Worm (Caenorhabditis elegans) whole organism, early embryonic: ENCODE results near the gene T07D3.9.

Experiments used
- B0310.2 ChIP-seq: sonication (generic microtip); optimal IDR thresholded peaks from 2 replicates; lab custom pipeline; 2016; ENCODE audit warnings: mild to moderate bottlenecking, missing genetic modification characterization, missing compliant biosample characterization
- F13C5.2 ChIP-seq: sonication (generic microtip); optimal IDR thresholded peaks from 2 replicates; lab custom pipeline; 2017; ENCODE audit warnings: mild to moderate bottlenecking, missing genetic modification characterization, inconsistent platforms, missing compliant biosample characterization
- aly-1 ChIP-seq: sonication (generic microtip); optimal IDR thresholded peaks from 2 replicates; lab custom pipeline; 2016; ENCODE audit warnings: missing genetic modification characterization, missing compliant biosample characterization
- ama-1 ChIP-seq: fragments of 150-350 bp; optimal IDR thresholded peaks from 2 replicates; lab custom pipeline; 2014
- ceh-13 ChIP-seq: fragments of 200-800 bp; sonication (Bioruptor generic); optimal IDR thresholded peaks from 2 replicates; lab custom pipeline; 2018; ENCODE audit warnings: mild to moderate bottlenecking, missing genetic modification characterization, missing compliant biosample characterization
- ceh-36 ChIP-seq: sonication (generic microtip); optimal IDR thresholded peaks from 2 replicates; lab custom pipeline; 2016; ENCODE audit warnings: missing genetic modification characterization, inconsistent platforms, missing compliant biosample characterization
- ets-7 ChIP-seq: sonication (generic microtip); optimal IDR thresholded peaks from 2 replicates; lab custom pipeline; 2016; ENCODE audit warnings: missing genotype, missing genetic modification characterization, missing compliant biosample characterization
- flt-1 ChIP-seq: fragments of 200-800 bp; sonication (Bioruptor generic); IDR thresholded peaks from 2 replicates; pipeline ENCODE4 v1.3.6; 2022; ENCODE audit warnings: missing genetic modification characterization, missing compliant biosample characterization
- hmg-4 ChIP-seq: fragments of 200-800 bp; sonication (Bioruptor generic); optimal IDR thresholded peaks from 2 replicates; lab custom pipeline; 2018; ENCODE audit warnings: mild to moderate bottlenecking, missing genetic modification characterization, missing compliant biosample characterization
- pes-1 ChIP-seq: fragments of 200-800 bp; sonication (Bioruptor generic); IDR thresholded peaks from 2 replicates; pipeline ENCODE4 v1.3.6; 2022; ENCODE audit warnings: missing genetic modification reagents, missing genetic modification characterization, missing compliant biosample characterization
- scrt-1 ChIP-seq: fragments of 200-800 bp; sonication (Bioruptor generic); IDR thresholded peaks from 2 replicates; pipeline ENCODE4 v1.3.6; 2022; ENCODE audit warnings: missing genetic modification characterization, missing compliant biosample characterization
- tbx-11 ChIP-seq: fragments of 200-800 bp; sonication (Bioruptor generic); IDR thresholded peaks from 2 replicates; pipeline ENCODE4 v1.3.6; 2022; ENCODE audit warnings: missing genetic modification characterization, missing compliant biosample characterization
- tbx-37 ChIP-seq: fragments of 200-800 bp; sonication (Bioruptor generic); conservative IDR thresholded peaks from 2 replicates; pipeline ENCODE4 v1.3.6; 2022; ENCODE audit warnings: missing genetic modification reagents, missing genetic modification characterization, missing compliant biosample characterization

DNA sequence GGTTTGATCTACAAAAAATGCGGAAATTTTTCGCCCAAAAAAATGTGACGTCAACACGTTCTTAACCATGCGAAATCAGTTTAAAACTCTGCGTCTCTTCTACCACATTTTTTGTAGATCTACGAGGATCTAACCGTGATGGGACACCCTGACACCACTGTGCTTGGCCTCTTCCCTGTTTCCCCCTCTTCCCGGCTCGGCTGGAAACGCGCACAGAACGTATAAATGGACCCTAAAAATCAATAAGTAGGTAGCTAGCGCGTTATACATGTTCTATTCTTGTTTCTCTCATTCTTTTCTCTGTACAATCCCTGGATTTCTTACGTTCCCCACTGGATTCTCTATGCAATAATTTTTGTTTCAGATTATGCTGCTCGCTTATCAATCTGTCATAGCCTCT is 22.8 kb upstream of the T07D3.9 start, which contains the start of gene fbxc-28:
- TF ChIP-seq ets-7 (tag; lab: Kevin White, UChicago) (no peak), tbx-11 (GFP tag; lab: Robert Waterston, UW) (no peak), flt-1 (GFP tag; lab: Robert Waterston, UW) (no peak), ceh-13 (GFP tag; lab: Kevin White, UChicago) (no peak), B0310.2 (tag; lab: Kevin White, UChicago) (no peak), tbx-37 (GFP tag; lab: Robert Waterston, UW) (no peak), ama-1 (no peak), scrt-1 (no peak), pes-1 (GFP tag; lab: Robert Waterston, UW) (no peak), ceh-36 (tag; lab: Kevin White, UChicago) (no peak), hmg-4 (GFP tag; lab: Kevin White, UChicago) (no peak), aly-1 (no peak), F13C5.2 (no peak)
